Worm (Caenorhabditis elegans) whole organism, L4/young adult: ENCODE measurements around the gene col-123.

ENCODE experiments used
- W03F9.2 ChIP-seq: fragments of 150-350 bp; optimal IDR thresholded peaks from 2 replicates; lab custom pipeline; 2014; ENCODE audit warnings: missing biosample characterization, missing genetic modification characterization
- him-1 ChIP-seq: sonication (generic microtip); optimal IDR thresholded peaks from 2 replicates; lab custom pipeline; 2016; ENCODE audit warnings: missing genotype, missing genetic modification reagents, missing genetic modification characterization, missing compliant biosample characterization

DNA sequence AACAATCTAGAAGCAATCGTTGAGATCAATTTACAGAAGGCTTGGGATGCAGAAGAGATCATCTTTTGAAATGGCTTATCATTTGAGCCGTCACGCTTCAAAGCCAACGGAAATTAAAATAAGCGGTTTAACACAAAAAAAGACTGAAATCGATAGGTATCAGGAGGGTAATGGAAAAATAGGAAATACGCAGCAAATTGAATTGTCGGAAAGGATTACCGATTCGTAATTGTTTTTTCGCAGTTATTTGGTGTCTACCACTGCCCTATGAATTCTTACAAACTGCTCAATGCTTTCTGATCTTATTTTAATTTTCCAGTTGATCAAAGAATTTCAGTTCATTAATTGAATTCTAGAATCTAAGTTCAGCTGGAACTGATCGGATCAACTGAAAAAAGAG lies 10.2 kb upstream of the col-123 start:
- no peak for TF ChIP-seq him-1
- TF ChIP-seq W03F9.2 (tag; lab: Kevin White, UChicago), result no peak
